Fruit fly (Drosophila melanogaster) whole organism, prepupa: ENCODE results near the gene cad.
A peak's percentile ranks its signal among the peaks of the same experiment; 100 is the strongest.

Experiments used
- Blimp-1 ChIP-seq: fragments of 200-800 bp; sonication (Bioruptor generic); optimal IDR thresholded peaks from 3 replicates; lab custom pipeline; 2017; ENCODE audit warnings: missing biosample characterization, missing genetic modification characterization, mild to moderate bottlenecking, moderate library complexity, missing genetic modification reagents
- CG10669 ChIP-seq: fragments of 200-800 bp; sonication (Bioruptor generic); optimal IDR thresholded peaks from 3 replicates; lab custom pipeline; 2018; ENCODE audit warnings: missing biosample characterization, mild to moderate bottlenecking, missing genetic modification characterization, moderate library complexity
- CG11294 ChIP-seq: fragments of 200-800 bp; sonication (Bioruptor generic); IDR thresholded peaks from 2 replicates; pipeline ENCODE4 v1.3.6; 2022; ENCODE audit warnings: missing biosample characterization, missing genetic modification characterization
- CG11762 ChIP-seq: fragments of 200-800 bp; sonication (Bioruptor generic); optimal IDR thresholded peaks from 3 replicates; lab custom pipeline; 2016; ENCODE audit warnings: missing biosample characterization, missing genetic modification characterization; ENCODE audit not compliant: insufficient read depth
- CG15336 ChIP-seq: fragments of 200-800 bp; sonication (Bioruptor generic); IDR thresholded peaks from 2 replicates; pipeline ENCODE4 v1.3.6; 2022; ENCODE audit warnings: missing biosample characterization, missing genetic modification characterization
- CG1621 ChIP-seq: fragments of 200-800 bp; sonication (Bioruptor generic); optimal IDR thresholded peaks from 3 replicates; lab custom pipeline; 2018; ENCODE audit warnings: missing biosample characterization, mild to moderate bottlenecking, missing genetic modification characterization
- CG3032 ChIP-seq: fragments of 200-800 bp; optimal IDR thresholded peaks from 2 replicates; lab custom pipeline; 2019; ENCODE audit warnings: missing biosample characterization, mild to moderate bottlenecking, missing genetic modification characterization, moderate library complexity
- CG31627 ChIP-seq: fragments of 200-800 bp; sonication (Bioruptor generic); optimal IDR thresholded peaks from 3 replicates; lab custom pipeline; 2016; ENCODE audit warnings: missing biosample characterization, missing genetic modification characterization
- CG32006 ChIP-seq: fragments of 200-800 bp; sonication (Bioruptor generic); optimal IDR thresholded peaks from 3 replicates; lab custom pipeline; 2017; ENCODE audit warnings: missing biosample characterization, mild to moderate bottlenecking, missing genetic modification characterization
- CG34406 ChIP-seq: fragments of 200-800 bp; sonication (Bioruptor generic); optimal IDR thresholded peaks from 3 replicates; lab custom pipeline; 2016; ENCODE audit warnings: missing biosample characterization, missing genetic modification characterization
- CG3919 ChIP-seq: fragments of 200-800 bp; sonication (Bioruptor generic); optimal IDR thresholded peaks from 3 replicates; lab custom pipeline; 2016; ENCODE audit warnings: missing biosample characterization, missing genetic modification characterization
- CG4318 ChIP-seq: fragments of 200-800 bp; sonication (Bioruptor generic); optimal IDR thresholded peaks from 3 replicates; lab custom pipeline; 2017; ENCODE audit warnings: missing biosample characterization, mild to moderate bottlenecking, missing genetic modification characterization
- CG6163 ChIP-seq: fragments of 200-800 bp; sonication (Bioruptor generic); IDR thresholded peaks from 3 replicates; pipeline ENCODE4 v1.3.6; 2022; ENCODE audit warnings: missing biosample characterization, missing genetic modification characterization
- CG6276 ChIP-seq: fragments of 200-800 bp; sonication (Bioruptor generic); optimal IDR thresholded peaks from 2 replicates; lab custom pipeline; 2017; ENCODE audit warnings: missing biosample characterization, mild to moderate bottlenecking, missing genetic modification characterization
- CG6808 ChIP-seq: fragments of 200-800 bp; sonication (Bioruptor generic); optimal IDR thresholded peaks from 3 replicates; lab custom pipeline; 2017; ENCODE audit warnings: missing biosample characterization, missing genetic modification characterization, mild to moderate bottlenecking, moderate library complexity, missing genetic modification reagents
- CG6854 ChIP-seq: fragments of 200-800 bp; sonication (Bioruptor generic); optimal IDR thresholded peaks from 2 replicates; lab custom pipeline; 2017; ENCODE audit warnings: missing biosample characterization, mild to moderate bottlenecking, missing genetic modification characterization
- CG7368 ChIP-seq: fragments of 200-800 bp; sonication (Bioruptor generic); optimal IDR thresholded peaks from 3 replicates; lab custom pipeline; 2016; ENCODE audit warnings: missing biosample characterization, missing genetic modification characterization
- CG8319 ChIP-seq: fragments of 200-800 bp; sonication (Bioruptor generic); optimal IDR thresholded peaks from 3 replicates; lab custom pipeline; 2016; ENCODE audit warnings: missing biosample characterization, missing genetic modification characterization
- CG8632 ChIP-seq: fragments of 200-800 bp; sonication (Bioruptor generic); optimal IDR thresholded peaks from 3 replicates; lab custom pipeline; 2016; ENCODE audit warnings: missing biosample characterization, missing genetic modification characterization
- CG9139 ChIP-seq: fragments of 200-800 bp; sonication (Bioruptor generic); optimal IDR thresholded peaks from 3 replicates; lab custom pipeline; 2017; ENCODE audit warnings: missing biosample characterization, mild to moderate bottlenecking, missing genetic modification characterization
- Eip78C ChIP-seq: fragments of 200-800 bp; sonication (Bioruptor generic); peaks from one replicate; lab custom pipeline; 2016; ENCODE audit warnings: missing biosample characterization, missing genetic modification characterization
- Eip93F ChIP-seq: fragments of 200-800 bp; sonication (Bioruptor generic); optimal IDR thresholded peaks from 2 replicates; lab custom pipeline; 2016; ENCODE audit warnings: missing biosample characterization, mild to moderate bottlenecking, missing genetic modification characterization
- Ets21C ChIP-seq: fragments of 200-800 bp; sonication (Bioruptor generic); optimal IDR thresholded peaks from 3 replicates; lab custom pipeline; 2016; ENCODE audit warnings: missing biosample characterization, missing genetic modification characterization
- Ets96B ChIP-seq: fragments of 200-800 bp; optimal IDR thresholded peaks from 2 replicates; lab custom pipeline; 2019; ENCODE audit warnings: missing biosample characterization, mild to moderate bottlenecking, missing genetic modification characterization, moderate library complexity
- Gug ChIP-seq: fragments of 200-800 bp; sonication (Bioruptor generic); IDR thresholded peaks from 2 replicates; pipeline ENCODE4 v1.3.6; 2022; ENCODE audit warnings: missing biosample characterization, missing genetic modification characterization
- Hr38 ChIP-seq: sonication (Bioruptor generic); optimal IDR thresholded peaks from 2 replicates; lab custom pipeline; 2016; ENCODE audit warnings: missing biosample characterization, missing genetic modification characterization
- Hr39 ChIP-seq: fragments of 200-800 bp; sonication (Bioruptor generic); optimal IDR thresholded peaks from 2 replicates; lab custom pipeline; 2016; ENCODE audit warnings: missing biosample characterization, missing genetic modification characterization
- Hr4 ChIP-seq: fragments of 200-800 bp; sonication (Bioruptor generic); optimal IDR thresholded peaks from 3 replicates; lab custom pipeline; 2016; ENCODE audit warnings: missing biosample characterization, missing genetic modification characterization
- Lpt ChIP-seq: fragments of 200-800 bp; sonication (Bioruptor generic); optimal IDR thresholded peaks from 3 replicates; lab custom pipeline; 2016; ENCODE audit warnings: missing biosample characterization, missing genetic modification characterization
- OdsH ChIP-seq: fragments of 200-800 bp; sonication (Bioruptor generic); optimal IDR thresholded peaks from 3 replicates; lab custom pipeline; 2016; ENCODE audit warnings: missing biosample characterization, missing genetic modification characterization
- Smox ChIP-seq: fragments of 200-800 bp; sonication (Bioruptor generic); optimal IDR thresholded peaks from 3 replicates; lab custom pipeline; 2016; ENCODE audit warnings: missing biosample characterization, missing genetic modification characterization
- Sox102F ChIP-seq: fragments of 200-800 bp; sonication (Bioruptor generic); optimal IDR thresholded peaks from 2 replicates; lab custom pipeline; 2016; ENCODE audit warnings: missing biosample characterization, mild to moderate bottlenecking, missing genetic modification characterization
- Sox14 ChIP-seq: fragments of 200-800 bp; sonication (Bioruptor generic); optimal IDR thresholded peaks from 3 replicates; lab custom pipeline; 2016; ENCODE audit warnings: missing biosample characterization, missing genetic modification characterization
- Sox15 ChIP-seq: fragments of 200-800 bp; sonication (Bioruptor generic); optimal IDR thresholded peaks from 3 replicates; lab custom pipeline; 2016; ENCODE audit warnings: missing biosample characterization, missing genetic modification characterization
- achi ChIP-seq: fragments of 200-800 bp; sonication (Bioruptor generic); optimal IDR thresholded peaks from 3 replicates; lab custom pipeline; 2016; ENCODE audit warnings: missing biosample characterization, missing genetic modification characterization
- acj6 ChIP-seq: fragments of 200-800 bp; sonication (Bioruptor generic); optimal IDR thresholded peaks from 3 replicates; lab custom pipeline; 2016; ENCODE audit warnings: missing biosample characterization, missing genetic modification characterization
- dac ChIP-seq: fragments of 200-800 bp; sonication (Bioruptor generic); optimal IDR thresholded peaks from 2 replicates; lab custom pipeline; 2017; ENCODE audit warnings: missing biosample characterization, mild to moderate bottlenecking, missing genetic modification characterization
- dsx ChIP-seq: fragments of 200-800 bp; optimal IDR thresholded peaks from 3 replicates; lab custom pipeline; 2019; ENCODE audit warnings: missing biosample characterization, mild to moderate bottlenecking, missing genetic modification characterization, moderate library complexity; ENCODE audit not compliant: poor library complexity, severe bottlenecking
- esn ChIP-seq: fragments of 200-800 bp; sonication (Bioruptor generic); optimal IDR thresholded peaks from 2 replicates; lab custom pipeline; 2016; ENCODE audit warnings: missing biosample characterization, mild to moderate bottlenecking, missing genetic modification characterization, moderate library complexity
- fd59A ChIP-seq: fragments of 200-800 bp; sonication (Bioruptor generic); optimal IDR thresholded peaks from 2 replicates; lab custom pipeline; 2017; ENCODE audit warnings: missing biosample characterization, mild to moderate bottlenecking, missing genetic modification characterization, missing genetic modification reagents
- fkh ChIP-seq: fragments of 200-800 bp; sonication (Bioruptor generic); optimal IDR thresholded peaks from 3 replicates; lab custom pipeline; 2017; ENCODE audit warnings: missing biosample characterization, mild to moderate bottlenecking, missing genetic modification characterization, moderate library complexity
- lz ChIP-seq: fragments of 200-800 bp; sonication (Bioruptor generic); optimal IDR thresholded peaks from 3 replicates; lab custom pipeline; 2016; ENCODE audit warnings: missing biosample characterization, missing genetic modification characterization
- net ChIP-seq: fragments of 200-800 bp; sonication (Bioruptor generic); optimal IDR thresholded peaks from 3 replicates; lab custom pipeline; 2016; ENCODE audit warnings: missing biosample characterization, missing genetic modification characterization
- pdm3 ChIP-seq: fragments of 200-800 bp; sonication (Bioruptor generic); optimal IDR thresholded peaks from 3 replicates; lab custom pipeline; 2016; ENCODE audit warnings: missing biosample characterization, missing genetic modification characterization
- salr ChIP-seq, 2 experiments: fragments of 200-800 bp; sonication (Bioruptor generic); optimal IDR thresholded peaks; 3 replicates each; lab custom pipeline; 2016 to 2018; ENCODE audit warnings: missing biosample characterization in 2 of 2, missing genetic modification characterization in 2 of 2, mild to moderate bottlenecking in 1 of 2
- spab ChIP-seq: fragments of 200-800 bp; sonication (Bioruptor generic); optimal IDR thresholded peaks from 2 replicates; lab custom pipeline; 2017; ENCODE audit warnings: missing biosample characterization, mild to moderate bottlenecking, missing genetic modification characterization, missing genetic modification reagents
- svp ChIP-seq: fragments of 200-800 bp; sonication (Bioruptor generic); peaks from one replicate; lab custom pipeline; 2016; ENCODE audit warnings: missing biosample characterization, missing genetic modification characterization
- topi ChIP-seq: fragments of 200-800 bp; sonication (Bioruptor generic); optimal IDR thresholded peaks from 3 replicates; lab custom pipeline; 2016; ENCODE audit warnings: missing biosample characterization, missing genetic modification characterization
- vri ChIP-seq: fragments of 200-800 bp; sonication (Bioruptor generic); optimal IDR thresholded peaks from 3 replicates; lab custom pipeline; 2016; ENCODE audit warnings: missing biosample characterization, mild to moderate bottlenecking, missing genetic modification characterization

cad gene

DNA sequence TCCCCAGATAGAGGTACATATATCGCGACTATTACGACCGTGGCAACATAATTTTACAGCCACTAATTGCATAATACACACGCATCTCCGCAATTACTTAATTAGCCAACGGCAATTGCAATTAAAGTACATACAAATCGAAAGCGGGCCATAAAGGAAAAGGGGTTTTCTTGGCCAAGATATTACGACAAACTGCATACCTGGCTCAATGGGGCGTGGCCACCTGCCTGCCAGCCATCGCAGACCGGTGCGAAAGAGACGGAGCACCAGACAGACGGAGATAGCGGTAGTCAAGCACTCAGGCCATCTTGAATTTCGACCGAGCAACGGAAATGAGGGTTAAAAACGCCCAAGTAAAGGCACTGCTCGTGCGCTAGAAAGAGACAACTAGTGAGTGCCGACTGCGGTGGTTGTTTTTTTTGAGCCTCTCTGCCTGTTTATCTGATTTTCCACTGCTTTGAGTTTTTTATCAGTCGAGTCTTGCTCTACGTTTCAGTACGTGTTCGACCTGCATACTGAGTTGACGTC, at the start of gene cad (continued):
- TF ChIP-seq CG4318 (GFP tag; lab: Kevin White, UChicago), result no peak
- no peak for TF ChIP-seq Sox15 (GFP tag; lab: Kevin White, UChicago)
- TF ChIP-seq CG7368 (GFP tag; lab: Kevin White, UChicago), result peak; percentile 70
- no peak for TF ChIP-seq CG10669 (GFP tag; lab: Kevin White, UChicago)
- TF ChIP-seq Blimp-1 (GFP tag; lab: Kevin White, UChicago), result peak; percentile 11
- TF ChIP-seq CG8632 (GFP tag; lab: Kevin White, UChicago), result peak; percentile 35
- TF ChIP-seq topi (GFP tag; lab: Kevin White, UChicago), result no peak
- TF ChIP-seq Eip93F (GFP tag; lab: Kevin White, UChicago), result no peak
- TF ChIP-seq, all 60 proteins: peak for 32

DNA sequence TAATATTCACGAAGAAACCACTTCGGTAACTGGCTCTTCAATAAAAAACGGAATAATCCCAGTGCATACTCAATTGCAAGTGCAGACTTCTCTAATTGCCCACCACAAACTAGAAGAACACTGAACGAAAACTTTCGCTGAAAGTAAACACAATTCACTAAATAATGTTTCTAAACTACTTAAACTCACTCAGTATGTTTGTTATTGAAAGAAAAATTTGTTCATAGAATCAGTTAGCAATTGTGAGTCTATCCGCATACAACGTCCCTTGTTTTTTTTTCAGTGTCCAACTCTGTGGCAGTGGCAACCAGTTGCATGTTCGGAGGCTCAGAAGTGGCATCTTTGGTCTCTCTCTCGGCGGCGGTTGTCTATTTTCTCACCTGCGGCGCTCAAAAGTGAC, 49.1 kb upstream of the cad start:
- no peak for TF ChIP-seq vri
- no peak for TF ChIP-seq lz (GFP tag; lab: Kevin White, UChicago)
- TF ChIP-seq topi (GFP tag; lab: Kevin White, UChicago), result no peak
- peak; percentile 75 for TF ChIP-seq Lpt (GFP tag; lab: Kevin White, UChicago)
- peak; percentile 13 for TF ChIP-seq CG11762 (GFP tag; lab: Kevin White, UChicago)
- peak; percentile 78 for TF ChIP-seq CG3919 (GFP tag; lab: Kevin White, UChicago)
- no peak for TF ChIP-seq Eip93F (GFP tag; lab: Kevin White, UChicago)
- TF ChIP-seq CG3032, result no peak
- TF ChIP-seq spab, result no peak
- peak; percentile 57 for TF ChIP-seq OdsH (GFP tag; lab: Kevin White, UChicago)
- peak; percentile 81 for TF ChIP-seq Hr4
- TF ChIP-seq CG4318 (GFP tag; lab: Kevin White, UChicago), result peak; percentile 39
- TF ChIP-seq Hr39 (GFP tag; lab: Kevin White, UChicago), result no peak
- no peak for TF ChIP-seq esn (GFP tag; lab: Kevin White, UChicago)
- peak; percentile 65 for TF ChIP-seq CG11294 (GFP tag; lab: Robert Waterston, UW)
- TF ChIP-seq Gug (GFP tag; lab: Robert Waterston, UW), result peak; percentile 79
- no peak for TF ChIP-seq Sox102F
- TF ChIP-seq CG34406 (GFP tag; lab: Kevin White, UChicago), result no peak
- peak; percentile 54 for TF ChIP-seq pdm3 (GFP tag; lab: Kevin White, UChicago)
- TF ChIP-seq Eip78C (GFP tag; lab: Kevin White, UChicago), result peak; percentile 91
- peak; percentile 50 for TF ChIP-seq Ets96B
- peak; percentile 33 for TF ChIP-seq fd59A (GFP tag; lab: Kevin White, UChicago)
- no peak for TF ChIP-seq fkh (GFP tag; lab: Kevin White, UChicago)
- no peak for TF ChIP-seq CG9139 (GFP tag; lab: Kevin White, UChicago)
- peak; percentile 64 for TF ChIP-seq achi (GFP tag; lab: Kevin White, UChicago)
- TF ChIP-seq dsx, result peak; percentile 43
- TF ChIP-seq Sox14 (GFP tag; lab: Kevin White, UChicago), result peak; percentile 67
- TF ChIP-seq net (GFP tag; lab: Kevin White, UChicago), result no peak
- peak; percentile 18 to 76 for TF ChIP-seq salr (GFP tag; optimal IDR thresholded peaks at IDR 0.05; lab: Kevin White, UChicago)
- no peak for TF ChIP-seq CG8632 (GFP tag; lab: Kevin White, UChicago)
- TF ChIP-seq svp, result no peak
- peak; percentile 79 for TF ChIP-seq CG6276 (GFP tag; lab: Kevin White, UChicago)
- TF ChIP-seq CG15336 (GFP tag; lab: Robert Waterston, UW), result peak; percentile 85
- TF ChIP-seq CG31627 (GFP tag; lab: Kevin White, UChicago), result no peak
- TF ChIP-seq CG6808 (GFP tag; lab: Kevin White, UChicago), result no peak
- no peak for TF ChIP-seq Smox (GFP tag; lab: Kevin White, UChicago)
- peak; percentile 25 for TF ChIP-seq CG1621
- no peak for TF ChIP-seq CG8319
- TF ChIP-seq CG32006 (GFP tag; lab: Kevin White, UChicago), result peak; percentile 87
- TF ChIP-seq CG7368 (GFP tag; lab: Kevin White, UChicago), result no peak
- no peak for TF ChIP-seq Hr38 (GFP tag; lab: Kevin White, UChicago)
- TF ChIP-seq dac (GFP tag; lab: Kevin White, UChicago), result peak; percentile 42
- TF ChIP-seq CG6854, result no peak
- TF ChIP-seq CG6163 (GFP tag; lab: Robert Waterston, UW), result peak; percentile 89
- peak; percentile 38 for TF ChIP-seq acj6
- TF ChIP-seq Ets21C (GFP tag; lab: Kevin White, UChicago), result no peak
